Fruit fly (Drosophila melanogaster) whole organism, embryonic: ENCODE data around the gene CG12310.

Source experiments
- Awh ChIP-seq: fragments of 200-800 bp; sonication (Bioruptor generic); IDR thresholded peaks from 2 replicates; pipeline ENCODE4, ENCODE4 v1.3.6; 2022; ENCODE audit warnings: missing biosample characterization, missing genetic modification characterization
- Bdp1 ChIP-seq: fragments of 200-800 bp; sonication (Bioruptor generic); optimal IDR thresholded peaks from 3 replicates; lab custom pipeline; 2016; ENCODE audit warnings: missing biosample characterization, missing genetic modification characterization
- Bgb ChIP-seq: fragments of 200-800 bp; sonication (Bioruptor generic); IDR thresholded peaks from 2 replicates; pipeline ENCODE4 v1.3.6; 2022; ENCODE audit warnings: missing biosample characterization, missing genetic modification characterization; ENCODE audit not compliant: partially characterized antibody
- CG1024 ChIP-seq: fragments of 200-800 bp; sonication (Bioruptor generic); IDR thresholded peaks from 2 replicates; pipeline ENCODE4 v1.3.6; 2022; ENCODE audit warnings: missing biosample characterization, missing genetic modification characterization
- CG10267 ChIP-seq: fragments of 200-800 bp; sonication (Bioruptor generic); optimal IDR thresholded peaks from 2 replicates; lab custom pipeline; 2018; ENCODE audit warnings: missing biosample characterization, mild to moderate bottlenecking, missing genetic modification characterization, moderate library complexity
- CG10274 ChIP-seq: fragments of 200-800 bp; sonication (Bioruptor generic); optimal IDR thresholded peaks from 3 replicates; lab custom pipeline; 2017; ENCODE audit warnings: missing biosample characterization, mild to moderate bottlenecking, missing genetic modification characterization
- CG12659 ChIP-seq: fragments of 200-800 bp; sonication (Bioruptor generic); optimal IDR thresholded peaks from 3 replicates; lab custom pipeline; 2017; ENCODE audit warnings: mild to moderate bottlenecking, missing biosample characterization, missing genetic modification reagents, missing genetic modification characterization
- CG13424 ChIP-seq: fragments of 200-800 bp; sonication (Bioruptor generic); optimal IDR thresholded peaks from 2 replicates; lab custom pipeline; 2019; ENCODE audit warnings: missing biosample characterization, mild to moderate bottlenecking, missing genetic modification characterization, moderate library complexity
- CG13624 ChIP-seq: fragments of 200-800 bp; sonication (Bioruptor generic); optimal IDR thresholded peaks from 2 replicates; lab custom pipeline; 2016; ENCODE audit warnings: missing biosample characterization, missing genetic modification characterization
- CG1647 ChIP-seq: fragments of 200-800 bp; sonication (Bioruptor generic); optimal IDR thresholded peaks from 3 replicates; lab custom pipeline; 2016; ENCODE audit warnings: missing biosample characterization, missing genetic modification characterization
- CG16863 ChIP-seq: fragments of 200-800 bp; sonication (Bioruptor generic); optimal IDR thresholded peaks from 3 replicates; lab custom pipeline; 2016; ENCODE audit warnings: missing biosample characterization, missing genetic modification characterization
- CG2129 ChIP-seq: fragments of 200-800 bp; sonication (Bioruptor generic); IDR thresholded peaks from 2 replicates; pipeline ENCODE4 v1.3.6; 2022; ENCODE audit warnings: missing biosample characterization, missing genetic modification characterization; ENCODE audit not compliant: partially characterized antibody
- CG32772 ChIP-seq: fragments of 200-800 bp; sonication (Bioruptor generic); IDR thresholded peaks from 2 replicates; pipeline ENCODE4 v1.3.6; 2022; ENCODE audit warnings: missing biosample characterization, missing genetic modification characterization
- CG34376 ChIP-seq: fragments of 200-800 bp; sonication (Bioruptor generic); optimal IDR thresholded peaks from 2 replicates; lab custom pipeline; 2018; ENCODE audit warnings: missing biosample characterization, mild to moderate bottlenecking, missing genetic modification characterization
- CG4328 ChIP-seq: fragments of 200-800 bp; sonication (Bioruptor generic); optimal IDR thresholded peaks from 3 replicates; lab custom pipeline; 2017; ENCODE audit warnings: missing biosample characterization, missing genetic modification reagents, missing genetic modification characterization
- CG4730 ChIP-seq: fragments of 200-800 bp; sonication (Bioruptor generic); IDR thresholded peaks from 2 replicates; pipeline ENCODE4 v1.3.6; 2022; ENCODE audit warnings: missing biosample characterization, missing genetic modification characterization
- CG6175 ChIP-seq: fragments of 200-800 bp; sonication (Bioruptor generic); IDR thresholded peaks from 3 replicates; pipeline ENCODE4 v1.3.6; 2022; ENCODE audit warnings: missing biosample characterization, missing genetic modification characterization
- CG7786 ChIP-seq: fragments of 200-800 bp; sonication (Bioruptor generic); optimal IDR thresholded peaks from 2 replicates; lab custom pipeline; 2016; ENCODE audit warnings: missing biosample characterization, missing genetic modification characterization
- CrebB ChIP-seq: fragments of 200-800 bp; sonication (Bioruptor generic); optimal IDR thresholded peaks from 3 replicates; lab custom pipeline; 2018; ENCODE audit warnings: missing biosample characterization, mild to moderate bottlenecking, missing genetic modification characterization
- Dll ChIP-seq: fragments of 200-800 bp; sonication (Bioruptor generic); IDR thresholded peaks from 4 replicates; pipeline ENCODE4 v1.3.6; 2022; ENCODE audit warnings: missing biosample characterization, missing genetic modification characterization; ENCODE audit not compliant: partially characterized antibody
- Hr51 ChIP-seq, 2 experiments: fragments of 200-800 bp; sonication (Bioruptor generic); optimal IDR thresholded peaks; 2 replicates in 1 of 2; 3 replicates in 1 of 2; lab custom pipeline; 2016 to 2018; ENCODE audit warnings: missing biosample characterization in 2 of 2, missing genetic modification characterization in 2 of 2, mild to moderate bottlenecking in 1 of 2, moderate library complexity in 1 of 2
- Kr ChIP-seq: fragments of 200-800 bp; sonication (Bioruptor generic); optimal IDR thresholded peaks from 2 replicates; lab custom pipeline; 2017; ENCODE audit warnings: missing biosample characterization, mild to moderate bottlenecking, missing genetic modification characterization
- NfI ChIP-seq: fragments of 200-800 bp; sonication (Bioruptor generic); optimal IDR thresholded peaks from 3 replicates; lab custom pipeline; 2018; ENCODE audit warnings: missing biosample characterization, mild to moderate bottlenecking, missing genetic modification characterization, moderate library complexity
- Optix ChIP-seq: fragments of 200-800 bp; sonication (Bioruptor generic); IDR thresholded peaks from 3 replicates; pipeline ENCODE4 v1.3.6; 2022; ENCODE audit warnings: missing biosample characterization, missing genetic modification characterization
- al ChIP-seq: fragments of 200-800 bp; sonication (Bioruptor generic); IDR thresholded peaks from 2 replicates; pipeline ENCODE4 v1.3.6; 2022; ENCODE audit warnings: missing biosample characterization, missing genetic modification characterization
- ap ChIP-seq: fragments of 200-800 bp; sonication (Bioruptor generic); IDR thresholded peaks from 2 replicates; pipeline ENCODE4 v1.3.6; 2022; ENCODE audit warnings: missing biosample characterization, missing genetic modification characterization
- ato ChIP-seq: fragments of 200-800 bp; sonication (Bioruptor generic); IDR thresholded peaks from 2 replicates; pipeline ENCODE4 v1.3.6; 2022; ENCODE audit warnings: missing biosample characterization, missing genetic modification characterization; ENCODE audit not compliant: partially characterized antibody
- bab2 ChIP-seq: fragments of 200-800 bp; sonication (Bioruptor generic); optimal IDR thresholded peaks from 2 replicates; lab custom pipeline; 2016; ENCODE audit warnings: missing biosample characterization, missing genetic modification characterization
- bigmax ChIP-seq: fragments of 200-800 bp; sonication (Bioruptor generic); optimal IDR thresholded peaks from 2 replicates; lab custom pipeline; 2018; ENCODE audit warnings: missing biosample characterization, mild to moderate bottlenecking, missing genetic modification characterization
- bsh ChIP-seq, 2 experiments: fragments of 200-800 bp; sonication (Bioruptor generic); optimal IDR thresholded peaks; 2 replicates each; lab custom pipeline; 2017 to 2018; ENCODE audit warnings: mild to moderate bottlenecking in 2 of 2, missing biosample characterization in 2 of 2, missing genetic modification characterization in 2 of 2, moderate library complexity in 1 of 2
- crol ChIP-seq: fragments of 200-800 bp; sonication (Bioruptor generic); IDR thresholded peaks from 2 replicates; pipeline ENCODE4 v1.3.6; 2022; ENCODE audit warnings: missing biosample characterization, missing genetic modification characterization
- dati ChIP-seq: fragments of 200-800 bp; sonication (Bioruptor generic); IDR thresholded peaks from 2 replicates; pipeline ENCODE4 v1.3.6; 2022; ENCODE audit warnings: missing biosample characterization, missing genetic modification characterization
- esg ChIP-seq: fragments of 200-800 bp; sonication (Bioruptor generic); conservative IDR thresholded peaks from 2 replicates; pipeline ENCODE4 v1.3.6; 2022; ENCODE audit warnings: missing biosample characterization, missing genetic modification characterization
- eve ChIP-seq, 2 experiments: fragments of >200 bp; optimal IDR thresholded peaks; 2 replicates each; lab custom pipeline; 2017; ENCODE audit warnings: missing biosample characterization in 2 of 2, missing genetic modification characterization in 2 of 2
- fru ChIP-seq: fragments of >200 bp; optimal IDR thresholded peaks from 2 replicates; lab custom pipeline; 2017
- gro ChIP-seq: fragments of 200-800 bp; sonication (Bioruptor generic); optimal IDR thresholded peaks from 2 replicates; lab custom pipeline; 2016; ENCODE audit warnings: missing biosample characterization, missing genetic modification characterization
- nerfin-1 ChIP-seq: fragments of 200-800 bp; sonication (Bioruptor generic); optimal IDR thresholded peaks from 3 replicates; lab custom pipeline; 2019; ENCODE audit warnings: missing biosample characterization, mild to moderate bottlenecking, missing genetic modification characterization, moderate library complexity
- pan ChIP-seq, 4 experiments: fragments of >200 bp in 3 of 4; fragments of 200-800 bp in 1 of 4; sonication (Bioruptor generic) in 1 of 4; optimal IDR thresholded peaks in 3 of 4; IDR thresholded peaks in 1 of 4; 2 replicates each; pipeline versions ENCODE4 v1.3.6 to Lab custom; 2017 to 2022; ENCODE audit warnings: missing biosample characterization in 2 of 4, missing genetic modification characterization in 2 of 4, mixed read lengths in 1 of 4
- run ChIP-seq: fragments of 200-800 bp; sonication (Bioruptor generic); optimal IDR thresholded peaks from 3 replicates; lab custom pipeline; 2018; ENCODE audit warnings: missing biosample characterization, mild to moderate bottlenecking, missing genetic modification characterization
- sens ChIP-seq: fragments of 200-800 bp; sonication (Bioruptor generic); peaks from one replicate; lab custom pipeline; 2016; ENCODE audit warnings: missing biosample characterization, missing genetic modification characterization
- shn ChIP-seq: fragments of 200-800 bp; sonication (Bioruptor generic); optimal IDR thresholded peaks from 3 replicates; lab custom pipeline; 2016; ENCODE audit warnings: missing biosample characterization, missing genetic modification characterization
- tap ChIP-seq: fragments of 200-800 bp; optimal IDR thresholded peaks from 3 replicates; lab custom pipeline; 2019; ENCODE audit warnings: missing biosample characterization, mild to moderate bottlenecking, missing genetic modification characterization, moderate library complexity
- tll ChIP-seq, 2 experiments: fragments of 200-800 bp in 1 of 2; fragments of >200 bp in 1 of 2; sonication (Bioruptor generic) in 1 of 2; optimal IDR thresholded peaks; 2 replicates each; lab custom pipeline; 2017 to 2019; ENCODE audit warnings: missing biosample characterization in 2 of 2, missing genetic modification characterization in 2 of 2, mild to moderate bottlenecking in 1 of 2, moderate library complexity in 1 of 2
- trh ChIP-seq: fragments of 200-800 bp; sonication (Bioruptor generic); optimal IDR thresholded peaks from 2 replicates; lab custom pipeline; 2016; ENCODE audit warnings: missing biosample characterization, missing genetic modification characterization
- z ChIP-seq: fragments of 200-800 bp; sonication (Bioruptor generic); IDR thresholded peaks from 3 replicates; pipeline ENCODE4 v1.3.6; 2022; ENCODE audit warnings: missing biosample characterization, missing genetic modification characterization
- zen2 ChIP-seq: fragments of 200-800 bp; sonication (Bioruptor generic); IDR thresholded peaks from 3 replicates; pipeline ENCODE4 v1.3.6; 2022; ENCODE audit warnings: missing biosample characterization, missing genetic modification characterization; ENCODE audit not compliant: partially characterized antibody
- zfh1 ChIP-seq: fragments of 200-800 bp; sonication (Bioruptor generic); IDR thresholded peaks from 3 replicates; pipeline ENCODE4 v1.3.6; 2022; ENCODE audit warnings: missing biosample characterization, missing genetic modification characterization

CG12310 gene

dm6 chr3L:15098659-15099512 lies 48.3 kb upstream of the CG12310 start (continued):
- TF ChIP-seq CG4730 (GFP tag; lab: Robert Waterston, UW) (peak; percentile 66), Bgb (no peak; the same call in 1 of the 2 replicates), zfh1 (GFP tag; lab: Robert Waterston, UW) (peak; percentile 90), tap (peak; percentile 94), CG2129 (GFP tag; lab: Robert Waterston, UW) (no peak), bsh (GFP tag; optimal IDR thresholded peaks at IDR 0.05; lab: Kevin White, UChicago) (peak; percentile 53 to 89), CrebB (peak; percentile 50), NfI (GFP tag; lab: Kevin White, UChicago) (peak; percentile 51), Awh (GFP tag; lab: Robert Waterston, UW) (peak; percentile 92), al (peak; percentile 69), crol (GFP tag; lab: Robert Waterston, UW) (no peak; the same call in 1 of the 2 replicates), CG1024 (GFP tag; lab: Robert Waterston, UW) (peak; percentile 85), ap (GFP tag; lab: Robert Waterston, UW) (peak; percentile 79), CG13424 (tag; lab: Kevin White, UChicago) (peak; percentile 87), eve (GFP tag; optimal IDR thresholded peaks at IDR 0.05; lab: Kevin White, UChicago) (no peak), bigmax (GFP tag; lab: Kevin White, UChicago) (no peak), gro (no peak), bab2 (peak; percentile 11), CG34376 (GFP tag; lab: Kevin White, UChicago) (peak; percentile 69), esg (peak; percentile 53; the same call in 1 of the 2 replicates), Kr (GFP tag; lab: Kevin White, UChicago) (no peak), CG12659 (GFP tag; lab: Kevin White, UChicago) (peak; percentile 76), tll (GFP tag; optimal IDR thresholded peaks at IDR 0.05; lab: Kevin White, UChicago) (peak in 1 of 2 experiments; percentile 32), run (tag; lab: Kevin White, UChicago) (peak; percentile 92), Bdp1 (GFP tag; lab: Kevin White, UChicago) (no peak), zen2 (GFP tag; lab: Robert Waterston, UW) (no peak), ato (no peak), CG13624 (GFP tag; lab: Kevin White, UChicago) (no peak), z (no peak), sens (peak; percentile 92), CG6175 (GFP tag; lab: Robert Waterston, UW) (0 out of 3 replicates have a peak, but pooled peaks have one; percentile 13), nerfin-1 (tag; lab: Kevin White, UChicago) (peak; percentile 91), dati (GFP tag; lab: Robert Waterston, UW) (no peak), Hr51 (GFP tag; optimal IDR thresholded peaks at IDR 0.05; lab: Kevin White, UChicago) (peak in 1 of 2 experiments; percentile 90), shn (no peak), trh (GFP tag; lab: Kevin White, UChicago) (peak; percentile 12), Dll (GFP tag; lab: Robert Waterston, UW) (peak; percentile 47; the same call in 3 of the 4 replicates), CG32772 (GFP tag; lab: Robert Waterston, UW) (peak; percentile 71; the same call in 1 of the 2 replicates), CG10267 (peak; percentile 94), CG16863 (GFP tag; lab: Kevin White, UChicago) (no peak), CG4328 (GFP tag; lab: Kevin White, UChicago) (peak; percentile 82), CG10274 (GFP tag; lab: Kevin White, UChicago) (peak; percentile 31), CG7786 (no peak), Optix (GFP tag; lab: Robert Waterston, UW) (no peak), CG1647 (GFP tag; lab: Kevin White, UChicago) (no peak), pan (optimal IDR thresholded peaks at IDR 0.05; lab: Kevin White, UChicago) (no peak), pan (GFP tag; optimal IDR thresholded peaks at IDR 0.05 in 1 of 2, IDR thresholded peaks at IDR 0.05 in 1 of 2) (peak in 1 of 2 experiments; percentile 91), fru (lab: Kevin White, UChicago) (no peak)
